Fruit fly (Drosophila melanogaster) whole organism, embryonic: ENCODE results near the gene Nepl21.

Source experiments
- CG32772 ChIP-seq: fragments of 200-800 bp; sonication (Bioruptor generic); IDR thresholded peaks from 2 replicates; pipeline ENCODE4 v1.3.6; 2022; ENCODE audit warnings: missing biosample characterization, missing genetic modification characterization
- chm ChIP-seq: fragments of 200-800 bp; sonication (Bioruptor generic); IDR thresholded peaks from 2 replicates; pipeline ENCODE4 v1.3.6; 2022; ENCODE audit warnings: missing biosample characterization, missing genetic modification characterization
- pfk ChIP-seq: fragments of 200-800 bp; sonication (Bioruptor generic); optimal IDR thresholded peaks from 2 replicates; lab custom pipeline; 2018; ENCODE audit warnings: missing biosample characterization, mild to moderate bottlenecking, missing genetic modification characterization, moderate library complexity

DNA sequence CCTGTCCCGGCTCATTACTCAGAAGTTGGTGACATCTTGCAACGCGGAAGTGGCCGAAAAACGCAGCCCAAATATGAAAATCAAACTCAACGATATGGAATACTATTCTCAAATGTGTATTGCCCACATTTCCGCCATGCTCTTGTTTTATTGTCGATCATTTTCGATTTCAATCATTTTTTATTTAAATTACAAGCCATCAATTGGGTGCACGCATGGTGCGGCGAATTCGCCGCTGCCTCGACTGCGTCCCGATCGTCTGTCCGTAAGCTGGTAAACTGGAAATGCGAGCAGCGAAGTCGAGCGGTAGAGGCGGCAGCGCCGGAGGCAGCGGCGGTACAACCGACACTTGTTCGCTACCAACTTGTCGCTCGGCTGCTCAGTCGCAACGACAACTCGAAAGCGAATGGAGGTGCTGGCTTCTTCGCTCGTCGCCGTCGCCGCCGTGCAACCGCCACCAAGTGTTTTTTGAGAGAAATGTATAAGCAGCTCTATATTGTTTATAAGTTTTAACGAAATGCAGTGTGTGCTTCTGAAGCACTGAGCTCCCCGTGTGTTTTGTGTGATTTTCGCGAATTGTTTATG is 8.1 kb downstream of the Nepl21 start:
- TF ChIP-seq chm (GFP tag; lab: Robert Waterston, UW) (peak; percentile 68), CG32772 (no peak), pfk (no peak)
